Worm (Caenorhabditis elegans) whole organism, mixed stage, embryonic: ENCODE data around the gene C25E10.4.

ENCODE experiments used
- M03D4.4 ChIP-seq: sonication (generic microtip); optimal IDR thresholded peaks from 2 replicates; lab custom pipeline; 2017; ENCODE audit warnings: mild to moderate bottlenecking, missing genetic modification characterization, missing compliant biosample characterization
- bed-3 ChIP-seq: fragments of 200-800 bp; sonication (Bioruptor generic); optimal IDR thresholded peaks from 3 replicates; lab custom pipeline; 2018; ENCODE audit warnings: mild to moderate bottlenecking, missing genetic modification characterization, moderate library complexity, missing compliant biosample characterization
- blmp-1 ChIP-seq: fragments of 150-350 bp; optimal IDR thresholded peaks from 2 replicates; lab custom pipeline; 2014; ENCODE audit warnings: missing biosample characterization, missing genetic modification characterization
- ceh-39 ChIP-seq: fragments of 150-350 bp; optimal IDR thresholded peaks from 2 replicates; lab custom pipeline; 2014; ENCODE audit warnings: missing biosample characterization, missing genetic modification characterization
- ceh-43 ChIP-seq: fragments of 200-800 bp; sonication (Bioruptor generic); optimal IDR thresholded peaks from 2 replicates; lab custom pipeline; 2018; ENCODE audit warnings: mild to moderate bottlenecking, missing genetic modification characterization, moderate library complexity, missing compliant biosample characterization
- ces-1 ChIP-seq: fragments of 150-350 bp; optimal IDR thresholded peaks from 2 replicates; lab custom pipeline; 2014; ENCODE audit warnings: missing biosample characterization, missing genetic modification reagents, missing genetic modification characterization
- cnd-1 ChIP-seq: fragments of 200-800 bp; sonication (Bioruptor generic); optimal IDR thresholded peaks from 2 replicates; lab custom pipeline; 2018; ENCODE audit warnings: mild to moderate bottlenecking, missing genetic modification characterization, missing compliant biosample characterization
- drap-1 ChIP-seq: fragments of 200-800 bp; sonication (Bioruptor generic); optimal IDR thresholded peaks from 3 replicates; lab custom pipeline; 2018; ENCODE audit warnings: mild to moderate bottlenecking, missing genetic modification characterization, missing compliant biosample characterization
- elt-1 ChIP-seq: sonication (generic microtip); optimal IDR thresholded peaks from 2 replicates; lab custom pipeline; 2017; ENCODE audit warnings: missing genetic modification characterization, mild to moderate bottlenecking, missing compliant biosample characterization, antibody characterized with exemption, moderate library complexity, borderline replicate concordance; ENCODE audit not compliant: insufficient read depth
- elt-3 ChIP-seq: fragments of 150-350 bp; optimal IDR thresholded peaks from 2 replicates; lab custom pipeline; 2014; ENCODE audit warnings: missing biosample characterization, missing genetic modification characterization
- flh-1 ChIP-seq: fragments of 200-800 bp; sonication (Bioruptor generic); optimal IDR thresholded peaks from 2 replicates; lab custom pipeline; 2018; ENCODE audit warnings: mild to moderate bottlenecking, missing genetic modification characterization, moderate library complexity, missing compliant biosample characterization
- hlh-1 ChIP-seq: fragments of 150-350 bp; optimal IDR thresholded peaks from 2 replicates; lab custom pipeline; 2014; ENCODE audit warnings: missing biosample characterization, missing genetic modification reagents, missing genetic modification characterization
- lin-32 ChIP-seq: fragments of 200-800 bp; sonication (Bioruptor generic); optimal IDR thresholded peaks from 2 replicates; lab custom pipeline; 2018; ENCODE audit warnings: mild to moderate bottlenecking, missing genetic modification characterization, missing compliant biosample characterization
- lsy-2 ChIP-seq: fragments of 150-350 bp; optimal IDR thresholded peaks from 2 replicates; lab custom pipeline; 2014; ENCODE audit warnings: missing biosample characterization, missing genetic modification characterization
- mab-5 ChIP-seq: fragments of 150-350 bp; optimal IDR thresholded peaks from 2 replicates; lab custom pipeline; 2014; ENCODE audit warnings: missing biosample characterization, missing genetic modification characterization
- mep-1 ChIP-seq: fragments of 150-350 bp; optimal IDR thresholded peaks from 2 replicates; lab custom pipeline; 2017; ENCODE audit warnings: missing biosample characterization, missing genetic modification reagents, missing genetic modification characterization, inconsistent platforms
- mls-2 ChIP-seq: sonication (generic microtip); optimal IDR thresholded peaks from 2 replicates; lab custom pipeline; 2016; ENCODE audit warnings: mild to moderate bottlenecking, missing genetic modification characterization, moderate library complexity, missing compliant biosample characterization
- nhr-12 ChIP-seq: fragments of 150-350 bp; optimal IDR thresholded peaks from 2 replicates; lab custom pipeline; 2014; ENCODE audit warnings: missing biosample characterization, missing genetic modification characterization
- nhr-237 ChIP-seq: fragments of 150-350 bp; optimal IDR thresholded peaks from 2 replicates; lab custom pipeline; 2014; ENCODE audit warnings: missing biosample characterization, missing genetic modification characterization
- nhr-28 ChIP-seq: fragments of 150-350 bp; optimal IDR thresholded peaks from 2 replicates; lab custom pipeline; 2014; ENCODE audit warnings: missing biosample characterization, missing genetic modification characterization
- nhr-76 ChIP-seq: sonication (generic microtip); optimal IDR thresholded peaks from 2 replicates; lab custom pipeline; 2017; ENCODE audit warnings: missing biosample characterization, missing genetic modification characterization
- pha-4 ChIP-seq: fragments of 150-350 bp; optimal IDR thresholded peaks from 2 replicates; lab custom pipeline; 2018; ENCODE audit warnings: missing biosample characterization, missing genetic modification reagents, missing genetic modification characterization
- snpc-4 ChIP-seq: fragments of 150-350 bp; optimal IDR thresholded peaks from 2 replicates; lab custom pipeline; 2014; ENCODE audit warnings: missing biosample characterization, missing genetic modification characterization
- sptf-1 ChIP-seq: sonication (generic microtip); optimal IDR thresholded peaks from 2 replicates; lab custom pipeline; 2017; ENCODE audit warnings: mild to moderate bottlenecking, missing genetic modification characterization, moderate library complexity, missing compliant biosample characterization
- tbx-8 ChIP-seq: fragments of 200-800 bp; sonication (Bioruptor generic); optimal IDR thresholded peaks from 2 replicates; lab custom pipeline; 2018; ENCODE audit warnings: mild to moderate bottlenecking, missing genetic modification characterization, moderate library complexity, missing compliant biosample characterization
- unc-120 ChIP-seq: sonication (generic microtip); optimal IDR thresholded peaks from 2 replicates; lab custom pipeline; 2017; ENCODE audit warnings: missing genetic modification characterization, missing compliant biosample characterization; ENCODE audit not compliant: poor library complexity, severe bottlenecking
- unc-39 ChIP-seq: fragments of 150-350 bp; optimal IDR thresholded peaks from 2 replicates; lab custom pipeline; 2014; ENCODE audit warnings: missing biosample characterization, missing genetic modification characterization
- unc-62 ChIP-seq: fragments of 150-350 bp; optimal IDR thresholded peaks from 2 replicates; lab custom pipeline; 2014; ENCODE audit warnings: missing biosample characterization, missing genetic modification reagents, missing genetic modification characterization
- zip-8 ChIP-seq: fragments of 150-350 bp; optimal IDR thresholded peaks from 2 replicates; lab custom pipeline; 2014; ENCODE audit warnings: missing biosample characterization, missing genetic modification characterization
- ztf-11 ChIP-seq: fragments of 150-350 bp; optimal IDR thresholded peaks from 2 replicates; lab custom pipeline; 2014; ENCODE audit warnings: missing biosample characterization, missing genetic modification characterization

The C25E10.4 gene

ce11 chrV:9005243-9005642 is 28.1 kb upstream of the C25E10.4 start, which contains the start of gene srx-3:
Gene srx-3 (plus strand): TSS chrV:9005543.
- TF ChIP-seq elt-1 (tag; lab: Kevin White, UChicago) = no peak
- TF ChIP-seq mls-2 (tag; lab: Kevin White, UChicago) = no peak
- TF ChIP-seq zip-8 (tag; lab: Kevin White, UChicago) = no peak
- no peak for TF ChIP-seq lin-32
- TF ChIP-seq drap-1 = no peak
- no peak for TF ChIP-seq pha-4 (tag; lab: Kevin White, UChicago)
- no peak for TF ChIP-seq lsy-2 (tag; lab: Kevin White, UChicago)
- no peak for TF ChIP-seq elt-3
- TF ChIP-seq unc-120 (tag; lab: Kevin White, UChicago) = no peak
- TF ChIP-seq ceh-43 = no peak
- no peak for TF ChIP-seq nhr-12 (tag; lab: Kevin White, UChicago)
- no peak for TF ChIP-seq mab-5 (tag; lab: Kevin White, UChicago)
- no peak for TF ChIP-seq ztf-11 (tag; lab: Kevin White, UChicago)
- no peak for TF ChIP-seq sptf-1

DNA sequence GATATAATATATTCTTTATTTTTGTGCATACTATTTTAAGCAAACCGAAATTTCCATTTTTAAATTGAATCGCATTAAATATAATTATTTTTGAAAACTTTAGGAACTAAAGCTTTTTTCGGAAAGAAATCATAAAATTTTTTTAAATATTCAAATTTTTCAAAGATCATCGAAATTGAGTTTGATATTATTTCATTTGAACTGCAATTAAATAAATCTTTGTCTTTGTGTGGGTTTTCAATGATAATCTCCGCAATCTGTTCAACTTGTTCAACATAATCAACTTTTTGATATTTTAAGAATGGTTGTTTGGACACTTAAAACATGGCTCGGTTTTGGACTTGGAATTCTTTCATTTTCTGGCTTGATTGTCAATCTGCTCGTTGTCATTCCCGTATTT is 24.2 kb upstream of the C25E10.4 start, which contains the start of gene srx-2:
srx-2 (plus strand) TSS at position 301 of the 400 bp plus-strand sequence.
- TF ChIP-seq nhr-76 (tag; lab: Kevin White, UChicago) = no peak
- no peak for TF ChIP-seq pha-4 (tag; lab: Kevin White, UChicago)
- TF ChIP-seq cnd-1 (tag; lab: Kevin White, UChicago) = no peak
- no peak for TF ChIP-seq unc-120 (tag; lab: Kevin White, UChicago)
- no peak for TF ChIP-seq ces-1 (GFP tag; lab: Kevin White, UChicago)
- TF ChIP-seq nhr-28 (tag; lab: Kevin White, UChicago) = no peak
- no peak for TF ChIP-seq tbx-8 (GFP tag; lab: Kevin White, UChicago)

DNA sequence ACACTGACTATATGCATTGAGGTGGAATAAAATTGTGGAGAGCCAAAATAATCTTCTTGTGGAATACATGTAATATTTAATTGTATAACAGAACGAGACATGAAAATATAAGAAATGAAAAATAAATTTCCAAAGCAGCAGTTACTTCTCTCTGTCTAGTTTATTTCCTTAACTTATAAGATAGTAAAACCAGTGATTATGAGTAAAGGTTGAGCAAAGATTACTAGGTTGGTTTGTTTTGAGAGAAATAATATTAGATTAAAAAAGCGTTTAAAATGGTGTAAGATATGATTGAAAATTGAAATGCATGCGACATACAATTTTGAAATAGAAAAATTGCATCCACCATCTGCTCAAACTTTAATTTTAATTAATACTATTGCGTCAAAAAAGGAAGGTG is 19.6 kb upstream of the C25E10.4 start, which contains the start of gene srh-201:
srh-201 (minus strand) TSS at position 101 of the 400 bp plus-strand sequence.
- no peak for TF ChIP-seq unc-62 (GFP tag; lab: Kevin White, UChicago)
- no peak for TF ChIP-seq pha-4 (tag; lab: Kevin White, UChicago)
- TF ChIP-seq hlh-1 (tag; lab: Kevin White, UChicago) = no peak
- TF ChIP-seq ces-1 (GFP tag; lab: Kevin White, UChicago) = no peak
- TF ChIP-seq nhr-76 (tag; lab: Kevin White, UChicago) = no peak
- no peak for TF ChIP-seq drap-1
- no peak for TF ChIP-seq tbx-8 (GFP tag; lab: Kevin White, UChicago)
- no peak for TF ChIP-seq zip-8 (tag; lab: Kevin White, UChicago)
- TF ChIP-seq nhr-12 (tag; lab: Kevin White, UChicago) = no peak
- TF ChIP-seq sptf-1 = no peak
- no peak for TF ChIP-seq ceh-43
- no peak for TF ChIP-seq mep-1 (tag; lab: Kevin White, UChicago)
- no peak for TF ChIP-seq nhr-237 (tag; lab: Kevin White, UChicago)
- TF ChIP-seq unc-39 (tag; lab: Kevin White, UChicago) = no peak
- no peak for TF ChIP-seq lin-32
- TF ChIP-seq mls-2 (tag; lab: Kevin White, UChicago) = no peak
- no peak for TF ChIP-seq flh-1 (GFP tag; lab: Kevin White, UChicago)
- TF ChIP-seq bed-3 = no peak

- TF ChIP-seq mls-2 (tag; lab: Kevin White, UChicago) (no peak), drap-1 (no peak), unc-62 (GFP tag; lab: Kevin White, UChicago) (no peak), mep-1 (tag; lab: Kevin White, UChicago) (no peak), lin-32 (no peak), ztf-11 (tag; lab: Kevin White, UChicago) (no peak), cnd-1 (tag; lab: Kevin White, UChicago) (no peak), M03D4.4 (tag; lab: Kevin White, UChicago) (no peak), ceh-39 (no peak)
These were observed 17.8 kb upstream of the C25E10.4 start, which contains the start of gene srt-18 for ce11 chrV:9015540-9015939. Gene srt-18 (minus strand): TSS chrV:9015640.

DNA sequence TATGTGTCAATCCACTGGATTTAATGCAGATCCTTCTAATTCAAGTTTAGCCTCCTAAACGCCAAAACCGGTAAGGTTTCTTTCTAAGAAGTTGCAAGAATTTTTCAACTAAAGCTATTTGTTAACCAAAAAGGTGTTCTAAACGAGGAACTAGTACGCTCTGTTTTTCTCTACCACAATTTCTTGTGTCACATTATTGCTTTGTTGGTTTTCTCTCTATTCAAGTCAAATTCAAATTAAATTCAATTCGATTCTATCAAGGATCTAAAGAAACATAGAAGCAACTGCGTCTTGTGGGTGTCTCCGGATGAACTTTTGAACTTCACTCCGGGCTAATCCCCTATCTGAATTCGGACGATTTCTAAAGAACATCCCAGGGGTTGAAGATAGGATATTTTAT is 16.9 kb upstream of the C25E10.4 start, which contains the start of gene oac-40:
oac-40 (plus strand) TSS at position 301 of the 400 bp plus-strand sequence.
- no peak for TF ChIP-seq blmp-1 (tag; lab: Kevin White, UChicago)
- TF ChIP-seq cnd-1 (tag; lab: Kevin White, UChicago) = no peak
- no peak for TF ChIP-seq mab-5 (tag; lab: Kevin White, UChicago)
- no peak for TF ChIP-seq snpc-4 (tag; lab: Kevin White, UChicago)
- TF ChIP-seq lsy-2 (tag; lab: Kevin White, UChicago) = no peak
- no peak for TF ChIP-seq ces-1 (GFP tag; lab: Kevin White, UChicago)
- TF ChIP-seq ceh-43 = no peak
- no peak for TF ChIP-seq nhr-76 (tag; lab: Kevin White, UChicago)
- no peak for TF ChIP-seq zip-8 (tag; lab: Kevin White, UChicago)
- no peak for TF ChIP-seq elt-3
- no peak for TF ChIP-seq nhr-237 (tag; lab: Kevin White, UChicago)
- TF ChIP-seq elt-1 (tag; lab: Kevin White, UChicago) = no peak
